Fruit fly (Drosophila melanogaster) whole organism, embryonic: ENCODE measurements around the gene kek6.

Experiments used
- Atf6 ChIP-seq: fragments of 200-800 bp; sonication (Bioruptor generic); IDR thresholded peaks from 2 replicates; pipeline ENCODE4 v1.3.6; 2022; ENCODE audit warnings: missing biosample characterization, missing genetic modification characterization
- B-H1 ChIP-seq: fragments of 200-800 bp; sonication (Bioruptor generic); IDR thresholded peaks from 3 replicates; pipeline ENCODE4 v1.3.6; 2022; ENCODE audit warnings: missing biosample characterization, missing genetic modification characterization
- Bdp1 ChIP-seq: fragments of 200-800 bp; sonication (Bioruptor generic); optimal IDR thresholded peaks from 3 replicates; lab custom pipeline; 2016; ENCODE audit warnings: missing biosample characterization, missing genetic modification characterization
- Bteb2 ChIP-seq: fragments of 200-800 bp; sonication (Bioruptor generic); optimal IDR thresholded peaks from 2 replicates; lab custom pipeline; 2016; ENCODE audit warnings: missing biosample characterization, missing genetic modification characterization
- CG10267 ChIP-seq: fragments of 200-800 bp; sonication (Bioruptor generic); optimal IDR thresholded peaks from 2 replicates; lab custom pipeline; 2018; ENCODE audit warnings: missing biosample characterization, mild to moderate bottlenecking, missing genetic modification characterization, moderate library complexity
- CG10543 ChIP-seq: fragments of 200-800 bp; sonication (Bioruptor generic); optimal IDR thresholded peaks from 3 replicates; lab custom pipeline; 2017; ENCODE audit warnings: missing biosample characterization, mild to moderate bottlenecking, missing genetic modification characterization, moderate library complexity
- CG10979 ChIP-seq: fragments of 200-800 bp; sonication (Bioruptor generic); optimal IDR thresholded peaks from 2 replicates; lab custom pipeline; 2018; ENCODE audit warnings: missing biosample characterization, mild to moderate bottlenecking, missing genetic modification characterization, moderate library complexity
- CG11695 ChIP-seq: fragments of 200-800 bp; sonication (Bioruptor generic); IDR thresholded peaks from 3 replicates; pipeline ENCODE4 v1.3.6; 2022; ENCODE audit warnings: missing biosample characterization, missing genetic modification characterization
- CG14014 ChIP-seq: fragments of 200-800 bp; sonication (Bioruptor generic); IDR thresholded peaks from 2 replicates; pipeline ENCODE4 v1.3.6; 2022; ENCODE audit warnings: missing biosample characterization, missing genetic modification characterization
- CG15011 ChIP-seq: fragments of 200-800 bp; sonication (Bioruptor generic); optimal IDR thresholded peaks from 3 replicates; lab custom pipeline; 2018; ENCODE audit warnings: missing biosample characterization, mild to moderate bottlenecking, missing genetic modification characterization
- CG15601 ChIP-seq: fragments of 200-800 bp; sonication (Bioruptor generic); optimal IDR thresholded peaks from 3 replicates; lab custom pipeline; 2019; ENCODE audit warnings: missing biosample characterization, mild to moderate bottlenecking, missing genetic modification characterization, moderate library complexity
- CG1602 ChIP-seq: fragments of 200-800 bp; sonication (Bioruptor generic); optimal IDR thresholded peaks from 3 replicates; lab custom pipeline; 2016; ENCODE audit warnings: missing biosample characterization, missing genetic modification characterization
- CG1792 ChIP-seq: fragments of 200-800 bp; sonication (Bioruptor generic); optimal IDR thresholded peaks from 2 replicates; lab custom pipeline; 2016; ENCODE audit warnings: missing biosample characterization, missing genetic modification characterization
- CG18476 ChIP-seq: fragments of 200-800 bp; sonication (Bioruptor generic); optimal IDR thresholded peaks from 2 replicates; lab custom pipeline; 2016; ENCODE audit warnings: missing biosample characterization, mild to moderate bottlenecking, missing genetic modification characterization
- CG2678 ChIP-seq: fragments of 200-800 bp; sonication (Bioruptor generic); optimal IDR thresholded peaks from 3 replicates; lab custom pipeline; 2019; ENCODE audit warnings: missing biosample characterization, mild to moderate bottlenecking, missing genetic modification characterization, moderate library complexity
- CG31388 ChIP-seq: fragments of 200-800 bp; sonication (Bioruptor generic); optimal IDR thresholded peaks from 2 replicates; lab custom pipeline; 2016; ENCODE audit warnings: missing biosample characterization, missing genetic modification characterization
- CG3281 ChIP-seq: fragments of 200-800 bp; sonication (Bioruptor generic); optimal IDR thresholded peaks from 3 replicates; lab custom pipeline; 2017; ENCODE audit warnings: missing biosample characterization, mild to moderate bottlenecking, missing genetic modification characterization
- CG34422 ChIP-seq: fragments of 200-800 bp; sonication (Bioruptor generic); IDR thresholded peaks from 3 replicates; pipeline ENCODE4 v1.3.6; 2022; ENCODE audit warnings: missing biosample characterization, missing genetic modification characterization
- CG6689 ChIP-seq: fragments of 200-800 bp; sonication (Bioruptor generic); IDR thresholded peaks from 2 replicates; pipeline ENCODE4 v1.3.6; 2022; ENCODE audit warnings: missing biosample characterization, missing genetic modification characterization
- CG7556 ChIP-seq: fragments of 200-800 bp; sonication (Bioruptor generic); optimal IDR thresholded peaks from 2 replicates; lab custom pipeline; 2017; ENCODE audit warnings: missing biosample characterization, mild to moderate bottlenecking, missing genetic modification characterization
- CG8359 ChIP-seq: fragments of 200-800 bp; sonication (Bioruptor generic); optimal IDR thresholded peaks from 2 replicates; lab custom pipeline; 2017; ENCODE audit warnings: missing biosample characterization, mild to moderate bottlenecking, missing genetic modification characterization, borderline replicate concordance
- D ChIP-seq, 2 experiments: fragments of 200-800 bp in 1 of 2; fragments of >200 bp in 1 of 2; sonication (Bioruptor generic) in 1 of 2; optimal IDR thresholded peaks; 2 replicates in 1 of 2; 3 replicates in 1 of 2; lab custom pipeline; 2017; ENCODE audit warnings: mild to moderate bottlenecking in 1 of 2, missing biosample characterization in 1 of 2, missing genetic modification characterization in 1 of 2, missing genetic modification reagents in 1 of 2
- Dfd ChIP-seq, 2 experiments: fragments of >200 bp; optimal IDR thresholded peaks; 2 replicates each; lab custom pipeline; 2017; ENCODE audit warnings: missing biosample characterization in 2 of 2, missing genetic modification characterization in 2 of 2
- E2f2 ChIP-seq: fragments of 200-800 bp; sonication (Bioruptor generic); IDR thresholded peaks from 2 replicates; pipeline ENCODE4 v1.3.6; 2022; ENCODE audit warnings: missing biosample characterization, missing genetic modification characterization
- NC2β ChIP-seq: fragments of 200-800 bp; sonication (Bioruptor generic); optimal IDR thresholded peaks from 2 replicates; lab custom pipeline; 2016; ENCODE audit warnings: missing biosample characterization, missing genetic modification characterization
- NK7.1 ChIP-seq: fragments of 200-800 bp; sonication (Bioruptor generic); optimal IDR thresholded peaks from 3 replicates; lab custom pipeline; 2016; ENCODE audit warnings: missing biosample characterization, missing genetic modification characterization
- PHDP ChIP-seq: fragments of 200-800 bp; sonication (Bioruptor generic); optimal IDR thresholded peaks from 3 replicates; lab custom pipeline; 2018; ENCODE audit warnings: missing biosample characterization, mild to moderate bottlenecking, missing genetic modification characterization, moderate library complexity
- Rfx ChIP-seq: fragments of 200-800 bp; sonication (Bioruptor generic); IDR thresholded peaks from 2 replicates; pipeline ENCODE4 v1.3.6; 2022; ENCODE audit warnings: missing biosample characterization, missing genetic modification characterization
- Taf1 ChIP-seq: fragments of 200-800 bp; sonication (Bioruptor generic); IDR thresholded peaks from 2 replicates; pipeline ENCODE4 v1.3.6; 2022; ENCODE audit warnings: missing biosample characterization, missing genetic modification characterization
- bsh ChIP-seq, 2 experiments: fragments of 200-800 bp; sonication (Bioruptor generic); optimal IDR thresholded peaks; 2 replicates each; lab custom pipeline; 2017 to 2018; ENCODE audit warnings: mild to moderate bottlenecking in 2 of 2, missing biosample characterization in 2 of 2, missing genetic modification characterization in 2 of 2, moderate library complexity in 1 of 2
- dati ChIP-seq: fragments of 200-800 bp; sonication (Bioruptor generic); IDR thresholded peaks from 2 replicates; pipeline ENCODE4 v1.3.6; 2022; ENCODE audit warnings: missing biosample characterization, missing genetic modification characterization
- dmrt99B ChIP-seq: fragments of 200-800 bp; sonication (Bioruptor generic); optimal IDR thresholded peaks from 2 replicates; lab custom pipeline; 2018; ENCODE audit warnings: missing biosample characterization, mild to moderate bottlenecking, missing genetic modification characterization, moderate library complexity
- dysf ChIP-seq: fragments of 200-800 bp; sonication (Bioruptor generic); IDR thresholded peaks from 3 replicates; pipeline ENCODE4 v1.3.6; 2022; ENCODE audit warnings: missing biosample characterization, missing genetic modification characterization
- ems ChIP-seq: fragments of 200-800 bp; sonication (Bioruptor generic); optimal IDR thresholded peaks from 3 replicates; lab custom pipeline; 2016; ENCODE audit warnings: missing biosample characterization, missing genetic modification characterization
- en ChIP-seq: fragments of 200-800 bp; sonication (Bioruptor generic); optimal IDR thresholded peaks from 2 replicates; lab custom pipeline; 2016; ENCODE audit warnings: missing biosample characterization, missing genetic modification characterization
- ewg ChIP-seq: fragments of 200-800 bp; sonication (Bioruptor generic); optimal IDR thresholded peaks from 3 replicates; lab custom pipeline; 2017; ENCODE audit warnings: mild to moderate bottlenecking, missing biosample characterization, missing genetic modification reagents, missing genetic modification characterization
- gem ChIP-seq: fragments of 200-800 bp; sonication (Bioruptor generic); optimal IDR thresholded peaks from 2 replicates; lab custom pipeline; 2019; ENCODE audit warnings: missing biosample characterization, mild to moderate bottlenecking, missing genetic modification characterization, moderate library complexity
- gsb ChIP-seq: fragments of 200-800 bp; sonication (Bioruptor generic); IDR thresholded peaks from 2 replicates; pipeline ENCODE4 v1.3.6; 2022; ENCODE audit warnings: missing biosample characterization, missing genetic modification characterization
- h ChIP-seq: fragments of >200 bp; optimal IDR thresholded peaks from 2 replicates; lab custom pipeline; 2017
- inv ChIP-seq: fragments of 200-800 bp; sonication (Bioruptor generic); IDR thresholded peaks from 2 replicates; pipeline ENCODE4 v1.3.6; 2022; ENCODE audit warnings: missing biosample characterization, missing genetic modification characterization; ENCODE audit not compliant: partially characterized antibody
- kah ChIP-seq: fragments of 200-800 bp; sonication (Bioruptor generic); optimal IDR thresholded peaks from 2 replicates; lab custom pipeline; 2018; ENCODE audit warnings: missing biosample characterization, mild to moderate bottlenecking, missing genetic modification characterization
- pan ChIP-seq, 4 experiments: fragments of >200 bp in 3 of 4; fragments of 200-800 bp in 1 of 4; sonication (Bioruptor generic) in 1 of 4; optimal IDR thresholded peaks in 3 of 4; IDR thresholded peaks in 1 of 4; 2 replicates each; pipeline versions ENCODE4 v1.3.6 to Lab custom; 2017 to 2022; ENCODE audit warnings: missing biosample characterization in 2 of 4, missing genetic modification characterization in 2 of 4, mixed read lengths in 1 of 4
- peb ChIP-seq: fragments of 200-800 bp; sonication (Bioruptor generic); IDR thresholded peaks from 2 replicates; pipeline ENCODE4 v1.3.6; 2022; ENCODE audit warnings: missing biosample characterization, missing genetic modification characterization
- row ChIP-seq: fragments of 200-800 bp; sonication (Bioruptor generic); IDR thresholded peaks from 3 replicates; pipeline ENCODE4 v1.3.6; 2022; ENCODE audit warnings: missing biosample characterization, missing genetic modification characterization
- sens ChIP-seq: fragments of 200-800 bp; sonication (Bioruptor generic); peaks from one replicate; lab custom pipeline; 2016; ENCODE audit warnings: missing biosample characterization, missing genetic modification characterization
- sr ChIP-seq: fragments of 200-800 bp; sonication (Bioruptor generic); IDR thresholded peaks from 3 replicates; pipeline ENCODE4 v1.3.6; 2022; ENCODE audit warnings: missing biosample characterization, missing genetic modification characterization
- vnd ChIP-seq: fragments of 200-800 bp; sonication (Bioruptor generic); IDR thresholded peaks from 3 replicates; pipeline ENCODE4 v1.3.6; 2022; ENCODE audit warnings: missing biosample characterization, missing genetic modification characterization; ENCODE audit not compliant: partially characterized antibody
- z ChIP-seq: fragments of 200-800 bp; sonication (Bioruptor generic); IDR thresholded peaks from 3 replicates; pipeline ENCODE4 v1.3.6; 2022; ENCODE audit warnings: missing biosample characterization, missing genetic modification characterization

The kek6 gene

DNA sequence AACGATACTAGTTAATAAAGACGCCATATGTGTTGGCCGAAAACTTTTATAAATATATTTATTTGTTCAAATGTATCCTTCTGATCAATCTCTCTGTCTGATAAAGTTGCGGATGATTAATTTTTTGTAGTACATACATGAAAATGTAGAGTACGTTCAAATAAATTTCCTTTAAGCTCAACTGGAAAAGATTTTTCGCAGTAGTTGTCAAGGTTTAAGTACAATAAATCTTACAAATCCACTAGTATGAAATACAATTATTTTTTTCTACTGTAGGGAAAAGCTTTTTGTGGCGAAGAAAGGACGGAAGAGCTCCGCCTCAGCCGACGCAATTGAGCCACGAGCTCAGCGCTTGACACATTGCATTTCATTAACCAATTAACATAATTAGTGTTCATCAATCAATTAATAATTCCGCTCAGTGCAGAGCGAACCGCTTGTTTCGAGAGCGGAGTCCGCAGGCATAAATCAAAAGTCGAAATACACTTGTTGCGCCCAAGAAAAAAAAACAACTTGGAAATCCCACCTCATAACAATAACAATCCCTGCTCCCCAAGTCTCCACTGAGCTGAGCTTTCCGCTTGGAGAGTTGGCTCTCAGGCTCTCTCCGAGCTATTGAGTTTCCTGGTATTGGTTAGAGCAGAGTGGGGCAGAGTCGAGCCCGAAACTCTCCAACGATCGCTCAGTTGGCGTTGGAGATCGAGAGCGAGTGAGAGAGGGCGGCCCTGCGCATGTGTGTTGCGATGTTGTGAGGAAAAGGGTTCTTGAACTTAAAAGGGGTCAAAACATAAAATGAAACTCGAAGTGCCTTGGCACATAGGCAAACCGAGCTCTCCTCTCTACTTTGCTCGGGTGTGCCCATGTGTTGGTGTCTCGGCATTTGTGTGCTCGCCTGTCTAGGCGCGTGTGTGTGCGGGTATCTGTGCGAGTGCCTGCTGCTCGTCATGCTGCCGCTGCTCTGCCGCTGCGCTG, 67.0 kb downstream of the kek6 start (continued):
- no peak for TF ChIP-seq dysf (GFP tag; lab: Robert Waterston, UW)
- peak; percentile 75; the same call in 2 of the 3 replicates for TF ChIP-seq z (GFP tag; lab: Robert Waterston, UW)
- TF ChIP-seq CG31388 (GFP tag; lab: Kevin White, UChicago), result no peak
- TF ChIP-seq CG1792 (GFP tag; lab: Kevin White, UChicago), result no peak
- TF ChIP-seq gsb, result no peak
- TF ChIP-seq D (optimal IDR thresholded peaks at IDR 0.05; lab: Kevin White, UChicago), result peak; percentile 2
- no peak for TF ChIP-seq D (GFP tag; optimal IDR thresholded peaks at IDR 0.05; lab: Kevin White, UChicago)
- no peak for TF ChIP-seq kah (GFP tag; lab: Kevin White, UChicago)
- TF ChIP-seq CG3281 (GFP tag; lab: Kevin White, UChicago), result peak; percentile 0
- no peak for TF ChIP-seq CG1602
- TF ChIP-seq en (GFP tag; lab: Kevin White, UChicago), result no peak
- no peak for TF ChIP-seq ems
- no peak for TF ChIP-seq NC2β (GFP tag; lab: Kevin White, UChicago)
- TF ChIP-seq pan (optimal IDR thresholded peaks at IDR 0.05; lab: Kevin White, UChicago), result no peak
- TF ChIP-seq pan (GFP tag; optimal IDR thresholded peaks at IDR 0.05 in 1 of 2, IDR thresholded peaks at IDR 0.05 in 1 of 2), result no peak
- TF ChIP-seq vnd (GFP tag; lab: Robert Waterston, UW), result no peak
- no peak for TF ChIP-seq CG11695
- TF ChIP-seq CG15011 (GFP tag; lab: Kevin White, UChicago), result no peak
- no peak for TF ChIP-seq NK7.1 (GFP tag; lab: Kevin White, UChicago)
- TF ChIP-seq bsh (GFP tag; optimal IDR thresholded peaks at IDR 0.05; lab: Kevin White, UChicago), result peak in 1 of 2 experiments; percentile 8
- TF ChIP-seq CG34422, result no peak
- TF ChIP-seq sr (GFP tag; lab: Robert Waterston, UW), result no peak
- TF ChIP-seq Dfd (GFP tag; optimal IDR thresholded peaks at IDR 0.05; lab: Kevin White, UChicago), result no peak
- no peak for TF ChIP-seq peb
- no peak for TF ChIP-seq E2f2 (GFP tag; lab: Robert Waterston, UW)
- TF ChIP-seq CG10267 (tag; lab: Kevin White, UChicago), result no peak
- no peak for TF ChIP-seq Bdp1
- no peak for TF ChIP-seq CG7556 (GFP tag; lab: Kevin White, UChicago)
- TF ChIP-seq dati (GFP tag; lab: Robert Waterston, UW), result no peak
- TF ChIP-seq gem, result peak; percentile 51
- TF ChIP-seq inv, result no peak
- TF ChIP-seq CG10543 (GFP tag; lab: Kevin White, UChicago), result peak; percentile 2
- TF ChIP-seq CG10979 (tag; lab: Kevin White, UChicago), result peak; percentile 4
- no peak for TF ChIP-seq CG14014 (GFP tag; lab: Robert Waterston, UW)
- no peak for TF ChIP-seq Atf6 (GFP tag; lab: Robert Waterston, UW)
- TF ChIP-seq PHDP (tag; lab: Kevin White, UChicago), result no peak
- TF ChIP-seq Taf1, result no peak
- no peak for TF ChIP-seq CG8359 (GFP tag; lab: Kevin White, UChicago)
- TF ChIP-seq dmrt99B (tag; lab: Kevin White, UChicago), result peak; percentile 29
- TF ChIP-seq sens (GFP tag; lab: Kevin White, UChicago), result peak; percentile 14
- no peak for TF ChIP-seq Rfx (GFP tag; lab: Robert Waterston, UW)
- TF ChIP-seq ewg, result no peak
- 0 out of 3 replicates have a peak, but pooled peaks have one; percentile 18 for TF ChIP-seq row (GFP tag; lab: Robert Waterston, UW)
- TF ChIP-seq B-H1 (GFP tag; lab: Robert Waterston, UW), result no peak
- no peak for TF ChIP-seq CG6689 (GFP tag; lab: Robert Waterston, UW)
- TF ChIP-seq Bteb2 (GFP tag; lab: Kevin White, UChicago), result no peak
- peak; percentile 30 for TF ChIP-seq CG2678 (tag; lab: Kevin White, UChicago)
- TF ChIP-seq CG18476 (GFP tag; lab: Kevin White, UChicago), result no peak
- TF ChIP-seq h (lab: Kevin White, UChicago), result no peak
- no peak for TF ChIP-seq CG15601
